Worm (Caenorhabditis elegans) whole organism, L4/young adult: ENCODE data around the gene ebax-1.

ENCODE experiments used
- W03F9.2 ChIP-seq: fragments of 150-350 bp; optimal IDR thresholded peaks from 2 replicates; lab custom pipeline; 2014; ENCODE audit warnings: missing biosample characterization, missing genetic modification characterization
- dao-5 ChIP-seq: sonication (generic microtip); optimal IDR thresholded peaks from 2 replicates; lab custom pipeline; 2016; ENCODE audit warnings: missing genotype, missing genetic modification characterization, moderate library complexity, missing compliant biosample characterization

DNA sequence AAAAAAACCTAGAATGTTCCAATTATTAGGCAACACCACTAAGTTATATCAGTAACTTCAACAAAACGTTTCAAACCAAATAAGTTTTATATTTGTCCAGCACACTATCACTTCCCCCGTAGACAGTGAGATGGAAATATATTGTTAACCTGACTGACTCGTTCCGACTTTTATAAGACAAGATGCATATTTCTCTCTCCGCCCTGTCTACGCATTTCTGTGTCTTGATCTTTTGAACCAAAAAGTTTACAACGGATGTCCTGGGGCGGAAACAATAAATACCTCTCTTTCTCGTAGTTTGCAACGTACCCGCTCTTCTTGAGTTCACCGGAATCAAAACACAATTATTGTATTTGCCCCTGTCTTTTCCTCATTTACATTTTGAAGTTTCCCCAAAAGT, 35.5 kb upstream of the ebax-1 start:
- TF ChIP-seq dao-5 (no peak), W03F9.2 (tag; lab: Kevin White, UChicago) (no peak)
